Fruit fly (Drosophila melanogaster) whole organism, embryonic: ENCODE data around the gene mRF1.
A peak's percentile ranks its signal among the peaks of the same experiment; 100 is the strongest.

Experiments used
- CG10543 ChIP-seq: fragments of 200-800 bp; sonication (Bioruptor generic); optimal IDR thresholded peaks from 3 replicates; lab custom pipeline; 2017; ENCODE audit warnings: missing biosample characterization, mild to moderate bottlenecking, missing genetic modification characterization, moderate library complexity
- CG10654 ChIP-seq: fragments of 200-800 bp; sonication (Bioruptor generic); optimal IDR thresholded peaks from 2 replicates; lab custom pipeline; 2016; ENCODE audit warnings: missing biosample characterization, missing genetic modification characterization
- CG11696 ChIP-seq: fragments of 200-800 bp; sonication (Bioruptor generic); IDR thresholded peaks from 2 replicates; pipeline ENCODE4 v1.3.6; 2022; ENCODE audit warnings: missing biosample characterization, missing genetic modification characterization
- CG15073 ChIP-seq: fragments of 200-800 bp; sonication (Bioruptor generic); optimal IDR thresholded peaks from 2 replicates; lab custom pipeline; 2016; ENCODE audit warnings: missing biosample characterization, missing genetic modification characterization
- CG1602 ChIP-seq: fragments of 200-800 bp; sonication (Bioruptor generic); optimal IDR thresholded peaks from 3 replicates; lab custom pipeline; 2016; ENCODE audit warnings: missing biosample characterization, missing genetic modification characterization
- CG18011 ChIP-seq: fragments of 200-800 bp; sonication (Bioruptor generic); optimal IDR thresholded peaks from 2 replicates; lab custom pipeline; 2017; ENCODE audit warnings: missing biosample characterization, missing genetic modification characterization, mild to moderate bottlenecking, moderate library complexity, missing genotype
- CG2202 ChIP-seq: fragments of 200-800 bp; sonication (Bioruptor generic); optimal IDR thresholded peaks from 2 replicates; lab custom pipeline; 2018; ENCODE audit warnings: missing biosample characterization, mild to moderate bottlenecking, missing genetic modification characterization
- CG31365 ChIP-seq: fragments of 200-800 bp; sonication (Bioruptor generic); optimal IDR thresholded peaks from 2 replicates; lab custom pipeline; 2018; ENCODE audit warnings: missing biosample characterization, mild to moderate bottlenecking, missing genetic modification characterization
- CG32767 ChIP-seq: fragments of 200-800 bp; sonication (Bioruptor generic); IDR thresholded peaks from 2 replicates; pipeline ENCODE4 v1.3.6; 2022; ENCODE audit warnings: missing biosample characterization, missing genetic modification characterization
- CG34422 ChIP-seq: fragments of 200-800 bp; sonication (Bioruptor generic); IDR thresholded peaks from 3 replicates; pipeline ENCODE4 v1.3.6; 2022; ENCODE audit warnings: missing biosample characterization, missing genetic modification characterization
- CG43689 ChIP-seq: fragments of 200-800 bp; sonication (Bioruptor generic); IDR thresholded peaks from 2 replicates; pipeline ENCODE4 v1.3.6; 2022; ENCODE audit warnings: missing biosample characterization, missing genetic modification characterization
- CG4820 ChIP-seq: fragments of 200-800 bp; sonication (Bioruptor generic); optimal IDR thresholded peaks from 3 replicates; lab custom pipeline; 2016; ENCODE audit warnings: missing biosample characterization, missing genetic modification characterization
- CG6175 ChIP-seq: fragments of 200-800 bp; sonication (Bioruptor generic); IDR thresholded peaks from 3 replicates; pipeline ENCODE4 v1.3.6; 2022; ENCODE audit warnings: missing biosample characterization, missing genetic modification characterization
- CG6272 ChIP-seq: fragments of 200-800 bp; sonication (Bioruptor generic); IDR thresholded peaks from 2 replicates; pipeline ENCODE4 v1.3.6; 2022; ENCODE audit warnings: missing biosample characterization, missing genetic modification characterization
- CG7372 ChIP-seq: fragments of 200-800 bp; sonication (Bioruptor generic); IDR thresholded peaks from 2 replicates; pipeline ENCODE4 v1.3.6; 2022; ENCODE audit warnings: missing biosample characterization, missing genetic modification characterization
- CG7839 ChIP-seq: fragments of 200-800 bp; sonication (Bioruptor generic); optimal IDR thresholded peaks from 3 replicates; lab custom pipeline; 2018; ENCODE audit warnings: missing biosample characterization, mild to moderate bottlenecking, missing genetic modification characterization, moderate library complexity
- CG8388 ChIP-seq: fragments of 200-800 bp; sonication (Bioruptor generic); optimal IDR thresholded peaks from 2 replicates; lab custom pipeline; 2019; ENCODE audit warnings: missing biosample characterization, mild to moderate bottlenecking, missing genetic modification characterization, moderate library complexity
- CG8478 ChIP-seq: fragments of >200 bp; optimal IDR thresholded peaks from 2 replicates; lab custom pipeline; 2018
- CG9215 ChIP-seq: fragments of 200-800 bp; sonication (Bioruptor generic); IDR thresholded peaks from 2 replicates; pipeline ENCODE4 v1.3.6; 2022; ENCODE audit warnings: missing biosample characterization, missing genetic modification characterization
- CG9609 ChIP-seq: fragments of 200-800 bp; sonication (Bioruptor generic); optimal IDR thresholded peaks from 3 replicates; lab custom pipeline; 2016; ENCODE audit warnings: missing biosample characterization, missing genetic modification characterization
- CG9727 ChIP-seq: fragments of 200-800 bp; sonication (Bioruptor generic); optimal IDR thresholded peaks from 3 replicates; lab custom pipeline; 2017; ENCODE audit warnings: missing biosample characterization, mild to moderate bottlenecking, missing genetic modification characterization
- D ChIP-seq, 2 experiments: fragments of 200-800 bp in 1 of 2; fragments of >200 bp in 1 of 2; sonication (Bioruptor generic) in 1 of 2; optimal IDR thresholded peaks; 2 replicates in 1 of 2; 3 replicates in 1 of 2; lab custom pipeline; 2017; ENCODE audit warnings: mild to moderate bottlenecking in 1 of 2, missing biosample characterization in 1 of 2, missing genetic modification characterization in 1 of 2, missing genetic modification reagents in 1 of 2
- Dbx ChIP-seq: fragments of 200-800 bp; sonication (Bioruptor generic); IDR thresholded peaks from 3 replicates; pipeline ENCODE4 v1.3.6; 2022; ENCODE audit warnings: missing biosample characterization, missing genetic modification characterization
- Hand ChIP-seq: fragments of 200-800 bp; sonication (Bioruptor generic); optimal IDR thresholded peaks from 2 replicates; lab custom pipeline; 2017; ENCODE audit warnings: mild to moderate bottlenecking, missing biosample characterization, missing genetic modification reagents, missing genetic modification characterization
- Hmr ChIP-seq: fragments of 200-800 bp; sonication (Bioruptor generic); optimal IDR thresholded peaks from 3 replicates; lab custom pipeline; 2017; ENCODE audit warnings: mild to moderate bottlenecking, missing biosample characterization, missing genetic modification reagents, missing genetic modification characterization
- Hmx ChIP-seq: fragments of 200-800 bp; sonication (Bioruptor generic); optimal IDR thresholded peaks from 2 replicates; lab custom pipeline; 2016; ENCODE audit warnings: missing biosample characterization, missing genetic modification characterization
- MTF-1 ChIP-seq: fragments of 200-800 bp; sonication (Bioruptor generic); optimal IDR thresholded peaks from 2 replicates; lab custom pipeline; 2018; ENCODE audit warnings: missing biosample characterization, mild to moderate bottlenecking, missing genetic modification characterization, borderline replicate concordance
- NfI ChIP-seq: fragments of 200-800 bp; sonication (Bioruptor generic); optimal IDR thresholded peaks from 3 replicates; lab custom pipeline; 2018; ENCODE audit warnings: missing biosample characterization, mild to moderate bottlenecking, missing genetic modification characterization, moderate library complexity
- Pdp1 ChIP-seq, 2 experiments: fragments of 200-800 bp; sonication (Bioruptor generic); optimal IDR thresholded peaks; 3 replicates each; lab custom pipeline; 2016; ENCODE audit warnings: missing biosample characterization in 2 of 2, missing genetic modification characterization in 2 of 2, mild to moderate bottlenecking in 1 of 2, moderate library complexity in 1 of 2
- Rfx ChIP-seq: fragments of 200-800 bp; sonication (Bioruptor generic); IDR thresholded peaks from 2 replicates; pipeline ENCODE4 v1.3.6; 2022; ENCODE audit warnings: missing biosample characterization, missing genetic modification characterization
- Six4 ChIP-seq: fragments of 200-800 bp; sonication (Bioruptor generic); optimal IDR thresholded peaks from 2 replicates; lab custom pipeline; 2016; ENCODE audit warnings: missing biosample characterization, missing genetic modification characterization
- Spps ChIP-seq: fragments of 200-800 bp; sonication (Bioruptor generic); optimal IDR thresholded peaks from 2 replicates; lab custom pipeline; 2018; ENCODE audit warnings: missing biosample characterization, mild to moderate bottlenecking, missing genetic modification characterization
- Ssrp ChIP-seq: fragments of 200-800 bp; sonication (Bioruptor generic); optimal IDR thresholded peaks from 2 replicates; lab custom pipeline; 2018; ENCODE audit warnings: missing biosample characterization, mild to moderate bottlenecking, missing genetic modification characterization, moderate library complexity
- Trl ChIP-seq, 3 experiments: fragments of >200 bp in 2 of 3; fragments of 200-800 bp in 1 of 3; sonication (Bioruptor generic) in 1 of 3; optimal IDR thresholded peaks; 2 replicates in 1 of 3; 3 replicates in 2 of 3; lab custom pipeline; 2016 to 2017; ENCODE audit warnings: missing biosample characterization in 1 of 3, missing genetic modification characterization in 1 of 3
- al ChIP-seq: fragments of 200-800 bp; sonication (Bioruptor generic); IDR thresholded peaks from 2 replicates; pipeline ENCODE4 v1.3.6; 2022; ENCODE audit warnings: missing biosample characterization, missing genetic modification characterization
- bbx ChIP-seq: fragments of 200-800 bp; sonication (Bioruptor generic); IDR thresholded peaks from 2 replicates; pipeline ENCODE4 v1.3.6; 2022; ENCODE audit warnings: missing biosample characterization, missing genetic modification characterization; ENCODE audit not compliant: partially characterized antibody
- caup ChIP-seq: fragments of 200-800 bp; sonication (Bioruptor generic); optimal IDR thresholded peaks from 3 replicates; lab custom pipeline; 2017; ENCODE audit warnings: missing biosample characterization, mild to moderate bottlenecking, missing genetic modification characterization, moderate library complexity; ENCODE audit not compliant: severe bottlenecking
- crc ChIP-seq: fragments of 200-800 bp; sonication (Bioruptor generic); optimal IDR thresholded peaks from 2 replicates; lab custom pipeline; 2016; ENCODE audit warnings: missing biosample characterization, missing genetic modification characterization
- crol ChIP-seq: fragments of 200-800 bp; sonication (Bioruptor generic); IDR thresholded peaks from 2 replicates; pipeline ENCODE4 v1.3.6; 2022; ENCODE audit warnings: missing biosample characterization, missing genetic modification characterization
- jigr1 ChIP-seq: fragments of 200-800 bp; sonication (Bioruptor generic); IDR thresholded peaks from 3 replicates; pipeline ENCODE4 v1.3.6; 2022; ENCODE audit warnings: missing biosample characterization, missing genetic modification characterization
- lbe ChIP-seq: fragments of 200-800 bp; sonication (Bioruptor generic); optimal IDR thresholded peaks from 2 replicates; lab custom pipeline; 2016; ENCODE audit warnings: missing biosample characterization, mild to moderate bottlenecking, missing genetic modification characterization
- nerfin-2 ChIP-seq: fragments of 200-800 bp; sonication (Bioruptor generic); IDR thresholded peaks from 2 replicates; pipeline ENCODE4 v1.3.6; 2022; ENCODE audit warnings: missing biosample characterization, missing genetic modification characterization; ENCODE audit not compliant: partially characterized antibody
- rib ChIP-seq: fragments of 200-800 bp; sonication (Bioruptor generic); IDR thresholded peaks from 2 replicates; pipeline ENCODE4 v1.3.6; 2022; ENCODE audit warnings: missing biosample characterization, missing genetic modification characterization
- so ChIP-seq: fragments of 200-800 bp; sonication (Bioruptor generic); IDR thresholded peaks from 3 replicates; pipeline ENCODE4 v1.3.6; 2022; ENCODE audit warnings: missing biosample characterization, missing genetic modification characterization
- unpg ChIP-seq: fragments of 200-800 bp; sonication (Bioruptor generic); optimal IDR thresholded peaks from 3 replicates; lab custom pipeline; 2018; ENCODE audit warnings: missing biosample characterization, mild to moderate bottlenecking, missing genetic modification characterization, moderate library complexity
- vvl ChIP-seq: fragments of 200-800 bp; sonication (Bioruptor generic); IDR thresholded peaks from 2 replicates; pipeline ENCODE4 v1.3.6; 2022; ENCODE audit warnings: missing biosample characterization, missing genetic modification characterization
- zen ChIP-seq: fragments of 200-800 bp; sonication (Bioruptor generic); optimal IDR thresholded peaks from 3 replicates; lab custom pipeline; 2018; ENCODE audit warnings: missing biosample characterization, mild to moderate bottlenecking, missing genetic modification characterization, moderate library complexity
- zf30C ChIP-seq: fragments of 200-800 bp; sonication (Bioruptor generic); optimal IDR thresholded peaks from 3 replicates; lab custom pipeline; 2018; ENCODE audit warnings: missing biosample characterization, mild to moderate bottlenecking, missing genetic modification characterization

The mRF1 gene

dm6 chr2L:13190534-13190933 lies 29.2 kb upstream of the mRF1 start (continued):
- TF ChIP-seq CG11696 (GFP tag; lab: Robert Waterston, UW) = no peak
- TF ChIP-seq Six4 = no peak
- TF ChIP-seq MTF-1 (GFP tag; lab: Kevin White, UChicago) = peak; percentile 32
- peak; percentile 32 for TF ChIP-seq Hmr (GFP tag; lab: Kevin White, UChicago)
- no peak for TF ChIP-seq CG9727 (GFP tag; lab: Kevin White, UChicago)
- no peak for TF ChIP-seq CG7839 (tag; lab: Kevin White, UChicago)
- TF ChIP-seq rib = peak; percentile 76; the same call in 1 of the 2 replicates
- TF ChIP-seq so = 0 out of 3 replicates have a peak, but pooled peaks have one; percentile 10
- no peak for TF ChIP-seq CG31365 (tag; lab: Kevin White, UChicago)
- TF ChIP-seq Dbx (GFP tag; lab: Robert Waterston, UW) = 0 out of 3 replicates have a peak, but pooled peaks have one; percentile 37
- TF ChIP-seq CG10543 (GFP tag; lab: Kevin White, UChicago) = peak; percentile 59
- TF ChIP-seq Trl (optimal IDR thresholded peaks at IDR 0.05; lab: Kevin White, UChicago) = no peak
- no peak for TF ChIP-seq Trl (GFP tag; optimal IDR thresholded peaks at IDR 0.05; lab: Kevin White, UChicago)
- TF ChIP-seq CG15073 = no peak
- no peak for TF ChIP-seq crol (GFP tag; lab: Robert Waterston, UW)
- peak; percentile 2 for TF ChIP-seq lbe (GFP tag; lab: Kevin White, UChicago)
- TF ChIP-seq crc (GFP tag; lab: Kevin White, UChicago) = no peak
- peak; percentile 10 for TF ChIP-seq Hand (GFP tag; lab: Kevin White, UChicago)
- TF ChIP-seq unpg (GFP tag; lab: Kevin White, UChicago) = no peak
- TF ChIP-seq CG4820 (GFP tag; lab: Kevin White, UChicago) = no peak
- TF ChIP-seq al (GFP tag; lab: Robert Waterston, UW) = no peak
- TF ChIP-seq, all 482 proteins: peak for 22

DNA sequence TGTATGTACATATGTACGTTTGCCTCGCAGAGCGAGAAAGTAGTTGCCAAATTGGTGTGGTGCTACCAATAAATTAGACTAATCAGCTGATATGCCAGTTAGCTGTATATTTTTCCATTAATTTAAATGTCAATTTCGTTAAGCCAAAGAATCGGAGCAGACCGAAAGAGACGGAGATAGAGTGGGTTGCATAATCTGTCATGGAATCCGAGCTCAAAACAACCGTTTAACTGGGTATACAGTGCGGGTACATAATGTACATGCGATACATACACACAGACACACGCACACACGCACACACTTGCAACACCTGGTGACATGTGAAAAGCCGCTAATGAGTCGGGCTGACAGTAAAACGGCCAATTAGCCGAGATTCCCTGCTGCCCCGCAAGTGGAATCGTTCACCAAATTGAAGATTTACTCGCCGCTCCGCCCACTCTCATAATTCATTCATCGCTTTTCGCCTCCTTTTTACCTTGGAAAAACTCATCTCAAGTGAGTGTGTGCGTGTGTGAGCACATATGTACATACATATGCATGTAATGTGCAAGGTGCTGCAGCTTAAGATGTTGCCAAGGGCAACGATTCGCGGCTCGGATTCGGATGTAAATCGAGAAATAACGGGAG lies 28.6 kb upstream of the mRF1 start:
- TF ChIP-seq CG7372 (GFP tag; lab: Robert Waterston, UW) = 0 out of 2 replicates have a peak, but pooled peaks have one; percentile 15
- no peak for TF ChIP-seq CG43689
- peak; percentile 37 for TF ChIP-seq D (optimal IDR thresholded peaks at IDR 0.05; lab: Kevin White, UChicago)
- TF ChIP-seq D (GFP tag; optimal IDR thresholded peaks at IDR 0.05; lab: Kevin White, UChicago) = no peak
- peak in 1 of 2 experiments; percentile 96 for TF ChIP-seq Pdp1 (GFP tag; optimal IDR thresholded peaks at IDR 0.05; lab: Kevin White, UChicago)
- TF ChIP-seq bbx (GFP tag; lab: Robert Waterston, UW) = no peak
- TF ChIP-seq CG2202 (tag; lab: Kevin White, UChicago) = no peak
- TF ChIP-seq CG18011 (GFP tag; lab: Kevin White, UChicago) = no peak
- no peak for TF ChIP-seq CG10654 (GFP tag; lab: Kevin White, UChicago)
- TF ChIP-seq CG9215 (GFP tag; lab: Robert Waterston, UW) = no peak
- no peak for TF ChIP-seq CG6175 (GFP tag; lab: Robert Waterston, UW)
- TF ChIP-seq CG34422 (GFP tag; lab: Robert Waterston, UW) = 0 out of 3 replicates have a peak, but pooled peaks have one; percentile 45
- no peak for TF ChIP-seq CG7839 (tag; lab: Kevin White, UChicago)
- no peak for TF ChIP-seq Ssrp (tag; lab: Kevin White, UChicago)
- TF ChIP-seq nerfin-2 (GFP tag; lab: Robert Waterston, UW) = no peak
- no peak for TF ChIP-seq jigr1 (GFP tag; lab: Robert Waterston, UW)
- peak; percentile 42 for TF ChIP-seq zen (tag; lab: Kevin White, UChicago)
- TF ChIP-seq Hmx (GFP tag; lab: Kevin White, UChicago) = no peak
- no peak for TF ChIP-seq CG1602 (GFP tag; lab: Kevin White, UChicago)
- no peak for TF ChIP-seq caup (GFP tag; lab: Kevin White, UChicago)
- TF ChIP-seq CG32767 (GFP tag; lab: Robert Waterston, UW) = peak; percentile 34; the same call in 1 of the 2 replicates
- no peak for TF ChIP-seq zf30C (GFP tag; lab: Kevin White, UChicago)
- no peak for TF ChIP-seq CG9609 (GFP tag; lab: Kevin White, UChicago)
- no peak for TF ChIP-seq NfI
- peak; percentile 79 for TF ChIP-seq CG8478 (lab: Kevin White, UChicago)
- TF ChIP-seq vvl (GFP tag; lab: Robert Waterston, UW) = peak; percentile 29; the same call in 1 of the 2 replicates
- no peak for TF ChIP-seq Spps (tag; lab: Kevin White, UChicago)
- TF ChIP-seq crc (GFP tag; lab: Kevin White, UChicago) = no peak
- no peak for TF ChIP-seq CG6272
- TF ChIP-seq Rfx = 0 out of 2 replicates have a peak, but pooled peaks have one; percentile 18
- no peak for TF ChIP-seq CG8388 (GFP tag; lab: Kevin White, UChicago)
